Worm (Caenorhabditis elegans): ENCODE measurements around the gene srv-13.

DNA sequence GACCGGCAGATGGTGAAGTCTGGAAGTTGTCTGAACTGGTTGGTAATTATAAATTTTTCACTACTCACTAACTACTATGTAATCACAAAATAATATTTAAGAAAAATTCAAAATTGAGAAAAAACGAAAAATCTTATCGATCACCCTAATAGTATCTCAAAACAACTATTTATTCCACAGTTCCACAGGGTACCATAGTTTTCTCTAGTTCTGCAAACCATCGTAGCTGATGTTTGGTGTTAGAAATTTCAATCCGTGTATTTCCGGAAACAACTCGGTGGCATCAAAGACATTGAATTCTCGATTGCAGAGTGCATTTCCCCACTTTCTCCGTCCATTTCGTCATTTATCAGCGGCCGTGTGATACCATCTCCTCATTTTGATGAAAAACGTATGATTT, 36.6 kb downstream of the srv-13 start, which contains the start of gene Y73B6BL.31:
- TF ChIP-seq hmg-20 (GFP tag; IDR thresholded peaks at IDR 0.05): no peak
- no peak for TF ChIP-seq snpc-4 (GFP tag; optimal IDR thresholded peaks at IDR 0.05)
- no peak for TF ChIP-seq snpc-4 (tag; optimal IDR thresholded peaks at IDR 0.05)
- no peak for TF ChIP-seq ets-4 (GFP tag; optimal IDR thresholded peaks at IDR 0.05)
- no peak for TF ChIP-seq let-526 (GFP tag; IDR thresholded peaks at IDR 0.05)
- no peak for TF ChIP-seq ceh-40 (GFP tag; IDR thresholded peaks at IDR 0.05)
- no peak for TF ChIP-seq ccch-3 (GFP tag; optimal IDR thresholded peaks at IDR 0.05)
- TF ChIP-seq unc-62 (GFP tag; optimal IDR thresholded peaks at IDR 0.05): no peak
- TF ChIP-seq ama-1 (optimal IDR thresholded peaks at IDR 0.05): no peak
- no peak for TF ChIP-seq ama-1 (GFP tag; optimal IDR thresholded peaks at IDR 0.05)

All from whole organism, young adult.